Worm (Caenorhabditis elegans): ENCODE measurements around the gene F12E12.2.

- TF ChIP-seq him-1 (tag; optimal IDR thresholded peaks at IDR 0.05) (no peak), W03F9.2 (tag; optimal IDR thresholded peaks at IDR 0.05) (no peak), dao-5 (tag; optimal IDR thresholded peaks at IDR 0.05) (no peak)
These were observed 30.5 kb upstream of the F12E12.2 start, which contains the start of gene srx-110 for ce11 chrII:3709255-3709654.

All from whole organism, L4/young adult.